Fruit fly (Drosophila melanogaster): ENCODE measurements around the gene CG31673.

CG31673 gene

dm6 chr2L:20799991-20800897 is 29.2 kb upstream of the CG31673 start (continued):
- TF ChIP-seq CG32767 (GFP tag; IDR thresholded peaks at IDR 0.05) (peak; percentile 60; the same call in 1 of the 2 replicates), CG17186 (GFP tag; optimal IDR thresholded peaks at IDR 0.05) (no peak), Atf3 (GFP tag; optimal IDR thresholded peaks at IDR 0.05) (peak; percentile 18), Sry-δ (GFP tag; optimal IDR thresholded peaks at IDR 0.05) (peak; percentile 37), CG15601 (tag; optimal IDR thresholded peaks at IDR 0.05) (peak; percentile 27), CG1647 (GFP tag; optimal IDR thresholded peaks at IDR 0.05) (peak; percentile 82), amos (GFP tag; IDR thresholded peaks at IDR 0.05; ENCODE audit: partially characterized antibody) (no peak), CG3407 (GFP tag; optimal IDR thresholded peaks at IDR 0.05) (peak; percentile 27), fd96Cb (tag; optimal IDR thresholded peaks at IDR 0.05) (peak; percentile 25), corto (GFP tag; optimal IDR thresholded peaks at IDR 0.05) (peak; percentile 91), ATbp (GFP tag; optimal IDR thresholded peaks at IDR 0.05) (peak; percentile 52), CG11398 (GFP tag; optimal IDR thresholded peaks at IDR 0.05) (peak; percentile 72), D (optimal IDR thresholded peaks at IDR 0.05) (no peak), D (GFP tag; optimal IDR thresholded peaks at IDR 0.05) (peak; percentile 36), CG2712 (tag; optimal IDR thresholded peaks at IDR 0.05) (peak; percentile 77), toy (GFP tag; IDR thresholded peaks at IDR 0.05) (no peak), Eip74EF (GFP tag; optimal IDR thresholded peaks at IDR 0.05) (no peak), CG17912 (GFP tag; optimal IDR thresholded peaks at IDR 0.05) (no peak), Nf-YC (tag; optimal IDR thresholded peaks at IDR 0.05) (peak; percentile 33), CG3995 (GFP tag; optimal IDR thresholded peaks at IDR 0.05) (peak; percentile 3), Hr51 (GFP tag; optimal IDR thresholded peaks at IDR 0.05) (peak; percentile 62 to 75), tap (tag; optimal IDR thresholded peaks at IDR 0.05) (peak; percentile 57), CG1024 (GFP tag; IDR thresholded peaks at IDR 0.05) (no peak), cad (GFP tag; optimal IDR thresholded peaks at IDR 0.05) (peak; percentile 43), Scr (GFP tag; IDR thresholded peaks at IDR 0.05; ENCODE audit: partially characterized antibody) (no peak), nom (GFP tag; optimal IDR thresholded peaks at IDR 0.05) (peak; percentile 94), luna (GFP tag; optimal IDR thresholded peaks at IDR 0.05) (peak; percentile 62), Ssrp (tag; optimal IDR thresholded peaks at IDR 0.05) (peak; percentile 57), CG13424 (tag; optimal IDR thresholded peaks at IDR 0.05) (peak; percentile 67), crc (GFP tag; optimal IDR thresholded peaks at IDR 0.05) (peak; percentile 72), pho (GFP tag; optimal IDR thresholded peaks at IDR 0.05) (peak; percentile 80), fd102C (GFP tag; optimal IDR thresholded peaks at IDR 0.05) (peak; percentile 45), ttk (GFP tag; IDR thresholded peaks at IDR 0.05) (peak; percentile 59; the same call in 1 of the 2 replicates), Sox100B (GFP tag; optimal IDR thresholded peaks at IDR 0.05) (peak; percentile 1), aop (GFP tag; IDR thresholded peaks at IDR 0.05) (no peak), Taf1 (GFP tag; IDR thresholded peaks at IDR 0.05) (peak; percentile 78), CG5953 (GFP tag; IDR thresholded peaks at IDR 0.05) (0 out of 2 replicates have a peak, but pooled peaks have one; percentile 29), odd (GFP tag; optimal IDR thresholded peaks at IDR 0.05) (peak; percentile 40), dpn (GFP tag; optimal IDR thresholded peaks at IDR 0.05) (peak; percentile 74 to 83), cwo (GFP tag; optimal IDR thresholded peaks at IDR 0.05) (peak; percentile 83), CG6854 (GFP tag; optimal IDR thresholded peaks at IDR 0.05) (peak; percentile 73), CG31441 (GFP tag; IDR thresholded peaks at IDR 0.05) (peak; percentile 66; the same call in 1 of the 2 replicates), ci (GFP tag; IDR thresholded peaks at IDR 0.05) (peak; percentile 86), CG12659 (GFP tag; optimal IDR thresholded peaks at IDR 0.05) (peak; percentile 70), p53 (GFP tag; optimal IDR thresholded peaks at IDR 0.05) (peak; percentile 3), Mad (GFP tag; optimal IDR thresholded peaks at IDR 0.05) (peak; percentile 74), CG9215 (GFP tag; IDR thresholded peaks at IDR 0.05) (no peak; the same call in 1 of the 2 replicates), klu (GFP tag; IDR thresholded peaks at IDR 0.05) (peak; percentile 61)

Measured in whole organism, embryonic.